Fruit fly (Drosophila melanogaster) whole organism, pupa: ENCODE results near the gene CG14416.
A peak's percentile ranks its signal among the peaks of the same experiment; 100 is the strongest.

Experiments used
- CG13204 ChIP-seq: fragments of 200-800 bp; sonication (Bioruptor generic); optimal IDR thresholded peaks from 2 replicates; lab custom pipeline; 2018; ENCODE audit warnings: missing biosample characterization, mild to moderate bottlenecking, missing genetic modification characterization, moderate library complexity
- CG14655 ChIP-seq: fragments of 200-800 bp; sonication (Bioruptor generic); optimal IDR thresholded peaks from 3 replicates; lab custom pipeline; 2017; ENCODE audit warnings: mild to moderate bottlenecking, missing biosample characterization, missing genetic modification reagents, missing genetic modification characterization
- CG15710 ChIP-seq: fragments of 200-800 bp; sonication (Bioruptor generic); optimal IDR thresholded peaks from 2 replicates; lab custom pipeline; 2018; ENCODE audit warnings: missing biosample characterization, mild to moderate bottlenecking, missing genetic modification characterization, moderate library complexity
- CG17806 ChIP-seq: fragments of 200-800 bp; sonication (Bioruptor generic); optimal IDR thresholded peaks from 2 replicates; lab custom pipeline; 2018; ENCODE audit warnings: missing biosample characterization, mild to moderate bottlenecking, missing genetic modification characterization, moderate library complexity
- CG4496 ChIP-seq: fragments of 200-800 bp; sonication (Bioruptor generic); IDR thresholded peaks from 3 replicates; pipeline ENCODE4 v1.3.6; 2022; ENCODE audit warnings: missing biosample characterization, missing genetic modification characterization
- CG8301 ChIP-seq: fragments of 200-800 bp; sonication (Bioruptor generic); optimal IDR thresholded peaks from 2 replicates; lab custom pipeline; 2018; ENCODE audit warnings: missing biosample characterization, mild to moderate bottlenecking, missing genetic modification characterization
- EcR ChIP-seq: fragments of 200-800 bp; sonication (Bioruptor generic); optimal IDR thresholded peaks from 3 replicates; lab custom pipeline; 2019; ENCODE audit warnings: missing biosample characterization, missing genetic modification characterization, mild to moderate bottlenecking, moderate library complexity, missing genetic modification reagents
- Pif1B ChIP-seq: fragments of 200-800 bp; sonication (Bioruptor generic); optimal IDR thresholded peaks from 3 replicates; lab custom pipeline; 2016; ENCODE audit warnings: missing biosample characterization, missing genetic modification characterization
- gl ChIP-seq: fragments of 200-800 bp; sonication (Bioruptor generic); optimal IDR thresholded peaks from 2 replicates; lab custom pipeline; 2018; ENCODE audit warnings: missing biosample characterization, mild to moderate bottlenecking, missing genetic modification characterization

dm6 chrX:2907105-2907694 lies 34.5 kb upstream of the CG14416 start:
- TF ChIP-seq CG13204 (GFP tag; lab: Kevin White, UChicago): no peak
- TF ChIP-seq CG15710: no peak
- TF ChIP-seq CG8301: no peak
- no peak for TF ChIP-seq gl (tag; lab: Kevin White, UChicago)
- TF ChIP-seq EcR: no peak
- TF ChIP-seq CG4496 (GFP tag; lab: Robert Waterston, UW): peak; percentile 41; the same call in 1 of the 3 replicates
- peak; percentile 16 for TF ChIP-seq CG14655
- TF ChIP-seq Pif1B (GFP tag; lab: Kevin White, UChicago): no peak
- TF ChIP-seq CG17806 (tag; lab: Kevin White, UChicago): peak; percentile 14
